Worm (Caenorhabditis elegans) whole organism, L4 larva: ENCODE measurements around the gene unc-93.

Experiments
- R02D3.7 ChIP-seq: fragments of 150-350 bp; sonication (generic microtip); optimal IDR thresholded peaks from 3 replicates; lab custom pipeline; 2014; ENCODE audit warnings: missing biosample characterization, missing genetic modification characterization
- T20F7.1 ChIP-seq: fragments of 200-800 bp; sonication (Bioruptor generic); optimal IDR thresholded peaks from 2 replicates; lab custom pipeline; 2018; ENCODE audit warnings: mild to moderate bottlenecking, missing genetic modification characterization, missing compliant biosample characterization
- aly-2 ChIP-seq: sonication (generic microtip); optimal IDR thresholded peaks from 2 replicates; lab custom pipeline; 2018; ENCODE audit warnings: missing biosample characterization, missing genetic modification characterization
- egl-43 ChIP-seq: fragments of 200-800 bp; sonication (Bioruptor generic); IDR thresholded peaks from 2 replicates; pipeline ENCODE4 v1.3.6; 2022; ENCODE audit warnings: missing genetic modification reagents, missing genetic modification characterization, missing compliant biosample characterization
- fos-1 ChIP-seq: fragments of 150-350 bp; optimal IDR thresholded peaks from 2 replicates; lab custom pipeline; 2014; ENCODE audit warnings: missing biosample characterization, missing genetic modification characterization
- lin-15B ChIP-seq: fragments of 150-350 bp; sonication (generic microtip); optimal IDR thresholded peaks from 3 replicates; lab custom pipeline; 2014; ENCODE audit warnings: missing biosample characterization, missing genetic modification characterization
- lsy-2 ChIP-seq, 2 experiments: fragments of 150-350 bp in 1 of 2; sonication (generic microtip) in 1 of 2; optimal IDR thresholded peaks; 2 replicates each; lab custom pipeline; 2014 to 2017; ENCODE audit warnings: missing biosample characterization in 2 of 2, missing genetic modification characterization in 2 of 2
- mxl-2 ChIP-seq: fragments of 200-800 bp; sonication (Bioruptor generic); conservative IDR thresholded peaks from 2 replicates; pipeline ENCODE4 v1.3.6; 2022; ENCODE audit warnings: missing genetic modification reagents, missing genetic modification characterization, missing compliant biosample characterization
- nhr-28 ChIP-seq: fragments of 150-350 bp; optimal IDR thresholded peaks from 2 replicates; lab custom pipeline; 2014; ENCODE audit warnings: missing biosample characterization, missing genetic modification characterization
- pha-4 ChIP-seq, 2 experiments: fragments of 150-350 bp in 1 of 2; fragments of 200-800 bp in 1 of 2; sonication (Bioruptor generic) in 1 of 2; IDR thresholded peaks in 1 of 2; optimal IDR thresholded peaks in 1 of 2; 2 replicates each; pipeline versions ENCODE4 v1.3.6 to Lab custom; 2014 to 2022; ENCODE audit warnings: missing genetic modification characterization in 2 of 2, missing genetic modification reagents in 2 of 2, missing biosample characterization in 1 of 2, missing compliant biosample characterization in 1 of 2
- unc-39 ChIP-seq: sonication (generic microtip); optimal IDR thresholded peaks from 2 replicates; lab custom pipeline; 2017; ENCODE audit warnings: missing biosample characterization, missing genetic modification characterization
- zfp-2 ChIP-seq: sonication (generic microtip); optimal IDR thresholded peaks from 2 replicates; lab custom pipeline; 2016; ENCODE audit warnings: mild to moderate bottlenecking, missing genetic modification characterization, missing compliant biosample characterization

ce11 chrIII:3674149-3674548, 30.0 kb downstream of the unc-93 start:
- no peak for TF ChIP-seq mxl-2 (GFP tag; lab: Robert Waterston, UW)
- TF ChIP-seq egl-43 (GFP tag; lab: Robert Waterston, UW), result no peak
- no peak for TF ChIP-seq lin-15B (tag; lab: Kevin White, UChicago)
- TF ChIP-seq aly-2 (tag; lab: Kevin White, UChicago), result no peak
- TF ChIP-seq unc-39, result no peak
- TF ChIP-seq nhr-28 (tag; lab: Kevin White, UChicago), result no peak
- no peak for TF ChIP-seq lsy-2 (tag; optimal IDR thresholded peaks at IDR 0.05; lab: Kevin White, UChicago)
- no peak for TF ChIP-seq T20F7.1 (GFP tag; lab: Kevin White, UChicago)
- no peak for TF ChIP-seq fos-1 (tag; lab: Kevin White, UChicago)
- no peak for TF ChIP-seq R02D3.7 (tag; lab: Kevin White, UChicago)
- TF ChIP-seq zfp-2, result no peak
- no peak for TF ChIP-seq pha-4 (GFP tag; IDR thresholded peaks at IDR 0.05; lab: Robert Waterston, UW)
- TF ChIP-seq pha-4 (tag; optimal IDR thresholded peaks at IDR 0.05; lab: Kevin White, UChicago), result no peak
